Worm (Caenorhabditis elegans): Measurements from ENCODE around the gene C28A5.2.
A peak's percentile ranks its signal among the peaks of the same experiment; 100 is the strongest.

Gene C28A5.2

ce11 chrIII:4450773-4451423 lies 11.6 kb upstream of the C28A5.2 start:
- TF ChIP-seq aha-1 (tag; optimal IDR thresholded peaks at IDR 0.05) = no peak
- TF ChIP-seq sptf-1 (tag; optimal IDR thresholded peaks at IDR 0.05) = no peak
- peak; percentile 42 for TF ChIP-seq lin-14 (GFP tag; optimal IDR thresholded peaks at IDR 0.05)
- peak; percentile 1 for TF ChIP-seq pax-3 (tag; optimal IDR thresholded peaks at IDR 0.05)
- TF ChIP-seq lsy-2 (tag; optimal IDR thresholded peaks at IDR 0.05) = peak in 1 of 2 experiments; percentile 12
- no peak for TF ChIP-seq elt-2 (tag; optimal IDR thresholded peaks at IDR 0.05)
- no peak for TF ChIP-seq nhr-76 (tag; optimal IDR thresholded peaks at IDR 0.05)

ce11 chrIII:4449893-4450579 lies 10.7 kb upstream of the C28A5.2 start, which contains the start of gene ceh-43:
ceh-43 (minus strand) TSS chrIII:4449943.
- TF ChIP-seq elt-2 (tag; optimal IDR thresholded peaks at IDR 0.05) (peak; percentile 14), egl-13 (tag; optimal IDR thresholded peaks at IDR 0.05) (no peak), efl-1 (optimal IDR thresholded peaks at IDR 0.05) (no peak), efl-1 (GFP tag; optimal IDR thresholded peaks at IDR 0.05 in 1 of 2) (peak in 1 of 2 experiments; percentile 63), ets-5 (GFP tag; IDR thresholded peaks at IDR 0.05) (no peak), lin-35 (GFP tag; optimal IDR thresholded peaks at IDR 0.05) (peak in 1 of 2 experiments; percentile 27), nhr-90 (tag; optimal IDR thresholded peaks at IDR 0.05; ENCODE audit: poor library complexity) (no peak), mab-9 (GFP tag; IDR thresholded peaks at IDR 0.05) (no peak), pax-3 (tag; optimal IDR thresholded peaks at IDR 0.05) (no peak), mef-2 (tag; optimal IDR thresholded peaks at IDR 0.05) (no peak), swsn-7 (tag; optimal IDR thresholded peaks at IDR 0.05) (no peak), lsy-2 (tag; optimal IDR thresholded peaks at IDR 0.05) (no peak), ces-1 (GFP tag; optimal IDR thresholded peaks at IDR 0.05) (no peak), unc-86 (tag; optimal IDR thresholded peaks at IDR 0.05) (no peak), ceh-82 (tag; optimal IDR thresholded peaks at IDR 0.05) (no peak), nhr-76 (tag; optimal IDR thresholded peaks at IDR 0.05) (no peak)

- TF ChIP-seq dpl-1 (GFP tag; optimal IDR thresholded peaks at IDR 0.05) (no peak), nhr-12 (tag; optimal IDR thresholded peaks at IDR 0.05) (no peak), egl-13 (tag; optimal IDR thresholded peaks at IDR 0.05) (no peak), jun-1 (tag; optimal IDR thresholded peaks at IDR 0.05) (no peak), sox-4 (tag; optimal IDR thresholded peaks at IDR 0.05) (no peak), nhr-28 (tag; optimal IDR thresholded peaks at IDR 0.05) (no peak), snu-23 (GFP tag; optimal IDR thresholded peaks at IDR 0.05) (peak; percentile 13), ztf-4 (tag; optimal IDR thresholded peaks at IDR 0.05) (no peak), grh-1 (GFP tag; IDR thresholded peaks at IDR 0.05) (no peak), efl-1 (optimal IDR thresholded peaks at IDR 0.05) (peak in 1 of 2 experiments; percentile 14), efl-1 (GFP tag; optimal IDR thresholded peaks at IDR 0.05 in 1 of 2) (no peak), nhr-90 (tag; optimal IDR thresholded peaks at IDR 0.05; ENCODE audit: poor library complexity) (no peak), lin-15B (tag; optimal IDR thresholded peaks at IDR 0.05) (no peak), fkh-10 (GFP tag; optimal IDR thresholded peaks at IDR 0.05) (no peak), nhr-71 (tag; optimal IDR thresholded peaks at IDR 0.05) (no peak), tbx-2 (tag; optimal IDR thresholded peaks at IDR 0.05) (no peak), fkh-4 (tag; optimal IDR thresholded peaks at IDR 0.05; ENCODE audit: borderline replicate concordance) (no peak), fos-1 (tag; optimal IDR thresholded peaks at IDR 0.05) (no peak), unc-30 (tag; optimal IDR thresholded peaks at IDR 0.05) (no peak), rnt-1 (tag; optimal IDR thresholded peaks at IDR 0.05) (peak; percentile 30), hlh-4 (tag; optimal IDR thresholded peaks at IDR 0.05) (no peak), mdl-1 (tag; optimal IDR thresholded peaks at IDR 0.05) (no peak), C16A3.4 (tag; optimal IDR thresholded peaks at IDR 0.05) (no peak), nhr-19 (GFP tag; conservative IDR thresholded peaks at IDR 0.05) (no peak), tlp-1 (tag; optimal IDR thresholded peaks at IDR 0.05) (no peak), nhr-76 (tag; optimal IDR thresholded peaks at IDR 0.05) (no peak), lsy-2 (tag; optimal IDR thresholded peaks at IDR 0.05) (peak in 1 of 2 experiments; percentile 35), mep-1 (tag; optimal IDR thresholded peaks at IDR 0.05) (no peak), ceh-90 (tag; optimal IDR thresholded peaks at IDR 0.05) (no peak), alr-1 (tag; optimal IDR thresholded peaks at IDR 0.05; ENCODE audit: borderline replicate concordance) (no peak), lin-13 (GFP tag; optimal IDR thresholded peaks at IDR 0.05) (no peak), unc-86 (tag; optimal IDR thresholded peaks at IDR 0.05) (no peak), swsn-7 (tag; optimal IDR thresholded peaks at IDR 0.05) (no peak), mab-9 (GFP tag; IDR thresholded peaks at IDR 0.05) (no peak), nhr-85 (tag) (peak; percentile 60), lin-35 (GFP tag; optimal IDR thresholded peaks at IDR 0.05) (peak in 1 of 2 experiments; percentile 34), zag-1 (tag; optimal IDR thresholded peaks at IDR 0.05) (no peak)
These were observed 10.0 kb upstream of the C28A5.2 start for ce11 chrIII:4449357-4449756.

All from whole organism, L1 larva.